Worm (Caenorhabditis elegans) whole organism, young adult: ENCODE results near the gene C41A3.2.

Experiments
- B0035.1 ChIP-seq: sonication (generic microtip); optimal IDR thresholded peaks from 2 replicates; lab custom pipeline; 2016; ENCODE audit warnings: missing genetic modification characterization, mild to moderate bottlenecking, missing compliant biosample characterization, missing genotype, missing genetic modification reagents
- B0261.1 ChIP-seq: sonication (generic microtip); optimal IDR thresholded peaks from 2 replicates; lab custom pipeline; 2016; ENCODE audit warnings: mild to moderate bottlenecking, missing genetic modification characterization, moderate library complexity, missing compliant biosample characterization
- C06A6.2 ChIP-seq: fragments of 200-800 bp; sonication (Bioruptor generic); conservative IDR thresholded peaks from 2 replicates; pipeline ENCODE4 v1.3.6; 2022; ENCODE audit warnings: missing genetic modification characterization, missing compliant biosample characterization
- F10E7.11 ChIP-seq: sonication (generic microtip); optimal IDR thresholded peaks from 2 replicates; lab custom pipeline; 2017; ENCODE audit warnings: mild to moderate bottlenecking, missing genetic modification characterization, moderate library complexity, missing compliant biosample characterization
- F23B12.7 ChIP-seq: sonication (generic microtip); optimal IDR thresholded peaks from 2 replicates; lab custom pipeline; 2017; ENCODE audit warnings: missing genetic modification characterization, mild to moderate bottlenecking, missing compliant biosample characterization, antibody characterized with exemption, moderate library complexity; ENCODE audit not compliant: insufficient read depth
- F49E8.2 ChIP-seq: sonication (generic microtip); optimal IDR thresholded peaks from 3 replicates; lab custom pipeline; 2017; ENCODE audit warnings: missing genetic modification characterization, mild to moderate bottlenecking, missing compliant biosample characterization, antibody characterized with exemption, moderate library complexity; ENCODE audit not compliant: insufficient read depth
- F55B11.4 ChIP-seq: sonication (generic microtip); optimal IDR thresholded peaks from 2 replicates; lab custom pipeline; 2016; ENCODE audit warnings: missing compliant biosample characterization, missing genetic modification characterization, borderline replicate concordance; ENCODE audit not compliant: insufficient read depth
- F57A8.1 ChIP-seq: fragments of 200-800 bp; sonication (Bioruptor generic); optimal IDR thresholded peaks from 2 replicates; lab custom pipeline; 2018; ENCODE audit warnings: mild to moderate bottlenecking, missing genetic modification characterization, moderate library complexity, missing compliant biosample characterization
- K12H6.12 ChIP-seq: fragments of 200-800 bp; sonication (Bioruptor generic); optimal IDR thresholded peaks from 2 replicates; lab custom pipeline; 2018; ENCODE audit warnings: mild to moderate bottlenecking, missing genetic modification characterization, missing compliant biosample characterization
- T07F8.4 ChIP-seq: sonication (generic microtip); optimal IDR thresholded peaks from 2 replicates; lab custom pipeline; 2016; ENCODE audit warnings: mild to moderate bottlenecking, missing genetic modification characterization, moderate library complexity, missing compliant biosample characterization
- T26A5.8 ChIP-seq: sonication (generic microtip); optimal IDR thresholded peaks from 2 replicates; lab custom pipeline; 2016; ENCODE audit warnings: missing genetic modification characterization, missing compliant biosample characterization
- Y53F4B.3 ChIP-seq: fragments of 200-800 bp; sonication (Bioruptor generic); IDR thresholded peaks from 2 replicates; pipeline ENCODE4 v1.3.6; 2022; ENCODE audit warnings: missing genetic modification reagents, missing genetic modification characterization, missing compliant biosample characterization
- akir-1 ChIP-seq: fragments of 200-800 bp; sonication (Bioruptor generic); optimal IDR thresholded peaks from 2 replicates; lab custom pipeline; 2018; ENCODE audit warnings: mild to moderate bottlenecking, missing genetic modification characterization, moderate library complexity, missing compliant biosample characterization
- attf-6 ChIP-seq: fragments of 200-800 bp; sonication (Bioruptor generic); IDR thresholded peaks from 2 replicates; pipeline ENCODE4 v1.3.6; 2022; ENCODE audit warnings: missing genetic modification reagents, missing genetic modification characterization, missing compliant biosample characterization
- bed-1 ChIP-seq: fragments of 200-800 bp; sonication (Bioruptor generic); IDR thresholded peaks from 2 replicates; pipeline ENCODE4 v1.3.6; 2022; ENCODE audit warnings: missing genetic modification reagents, missing genetic modification characterization, missing compliant biosample characterization
- cebp-2 ChIP-seq: fragments of 200-800 bp; sonication (Bioruptor generic); IDR thresholded peaks from 2 replicates; pipeline ENCODE4 v1.3.6; 2022; ENCODE audit warnings: missing genetic modification characterization, missing compliant biosample characterization
- ceh-79 ChIP-seq: sonication (generic microtip); optimal IDR thresholded peaks from 2 replicates; lab custom pipeline; 2017; ENCODE audit warnings: mild to moderate bottlenecking, missing genetic modification characterization, missing compliant biosample characterization
- dpff-1 ChIP-seq: sonication (generic microtip); optimal IDR thresholded peaks from 2 replicates; lab custom pipeline; 2017; ENCODE audit warnings: mild to moderate bottlenecking, missing genetic modification characterization, missing compliant biosample characterization
- egl-18 ChIP-seq: fragments of 200-800 bp; sonication (Bioruptor generic); IDR thresholded peaks from 2 replicates; pipeline ENCODE4 v1.3.6; 2022; ENCODE audit warnings: missing genetic modification reagents, missing genetic modification characterization, missing compliant biosample characterization
- egl-44 ChIP-seq: fragments of 200-800 bp; sonication (Bioruptor generic); IDR thresholded peaks from 2 replicates; pipeline ENCODE4 v1.3.6; 2022; ENCODE audit warnings: missing genetic modification reagents, missing genetic modification characterization, missing compliant biosample characterization
- ekl-4 ChIP-seq: fragments of 200-800 bp; sonication (Bioruptor generic); IDR thresholded peaks from 2 replicates; pipeline ENCODE4 v1.3.6; 2022; ENCODE audit warnings: missing genetic modification reagents, missing genetic modification characterization, missing compliant biosample characterization
- fkh-3 ChIP-seq: sonication (generic microtip); optimal IDR thresholded peaks from 2 replicates; lab custom pipeline; 2016; ENCODE audit warnings: mild to moderate bottlenecking, missing genetic modification characterization, missing compliant biosample characterization
- him-1 ChIP-seq: sonication (generic microtip); optimal IDR thresholded peaks from 2 replicates; lab custom pipeline; 2016; ENCODE audit warnings: missing genotype, missing genetic modification reagents, missing genetic modification characterization, missing compliant biosample characterization
- hlh-12 ChIP-seq: sonication (generic microtip); optimal IDR thresholded peaks from 2 replicates; lab custom pipeline; 2016; ENCODE audit warnings: missing genetic modification characterization, missing compliant biosample characterization
- hlh-26 ChIP-seq: fragments of 200-800 bp; sonication (Bioruptor generic); conservative IDR thresholded peaks from 2 replicates; pipeline ENCODE4 v1.3.6; 2022; ENCODE audit warnings: missing genetic modification reagents, missing genetic modification characterization, missing compliant biosample characterization
- hrde-1 ChIP-seq: sonication (generic microtip); optimal IDR thresholded peaks from 2 replicates; lab custom pipeline; 2016; ENCODE audit warnings: missing genetic modification characterization, mild to moderate bottlenecking, missing compliant biosample characterization, moderate library complexity, missing genotype, missing genetic modification reagents, borderline replicate concordance
- lag-1 ChIP-seq: fragments of 200-800 bp; sonication (Bioruptor generic); IDR thresholded peaks from 2 replicates; pipeline ENCODE4 v1.3.6; 2022; ENCODE audit warnings: missing genetic modification reagents, missing genetic modification characterization, missing compliant biosample characterization
- let-607 ChIP-seq, 2 experiments: fragments of 200-800 bp in 1 of 2; sonication (Bioruptor generic) in 1 of 2; sonication (generic microtip) in 1 of 2; optimal IDR thresholded peaks; 2 replicates each; lab custom pipeline; 2016 to 2018; ENCODE audit warnings: mild to moderate bottlenecking in 2 of 2, missing compliant biosample characterization in 2 of 2, missing genetic modification characterization in 2 of 2, moderate library complexity in 2 of 2, missing genotype in 1 of 2
- mel-28 ChIP-seq: sonication (generic microtip); optimal IDR thresholded peaks from 2 replicates; lab custom pipeline; 2016; ENCODE audit warnings: borderline replicate concordance, mild to moderate bottlenecking, missing genetic modification characterization, missing compliant biosample characterization
- mxl-1 ChIP-seq: sonication (generic microtip); optimal IDR thresholded peaks from 2 replicates; lab custom pipeline; 2016; ENCODE audit warnings: missing genetic modification characterization, missing compliant biosample characterization
- nfya-1 ChIP-seq: sonication (generic microtip); optimal IDR thresholded peaks from 2 replicates; lab custom pipeline; 2017; ENCODE audit warnings: antibody characterized with exemption, missing compliant biosample characterization, missing genetic modification characterization, borderline replicate concordance; ENCODE audit not compliant: insufficient read depth
- nfya-2 ChIP-seq: fragments of 200-800 bp; sonication (Bioruptor generic); IDR thresholded peaks from 2 replicates; pipeline ENCODE4 v1.3.6; 2022; ENCODE audit warnings: missing genetic modification reagents, missing genetic modification characterization, missing compliant biosample characterization
- nfyb-1 ChIP-seq: fragments of 200-800 bp; sonication (Bioruptor generic); IDR thresholded peaks from 2 replicates; pipeline ENCODE4 v1.3.6; 2022; ENCODE audit warnings: missing genetic modification reagents, missing genetic modification characterization, missing compliant biosample characterization
- nhr-90 ChIP-seq: sonication (generic microtip); optimal IDR thresholded peaks from 2 replicates; lab custom pipeline; 2016; ENCODE audit warnings: missing genotype, mild to moderate bottlenecking, missing genetic modification characterization, missing compliant biosample characterization
- pbrm-1 ChIP-seq: fragments of 200-800 bp; sonication (Bioruptor generic); IDR thresholded peaks from 2 replicates; pipeline ENCODE4 v1.3.6; 2022; ENCODE audit warnings: missing genetic modification reagents, missing genetic modification characterization, missing compliant biosample characterization
- rec-8 ChIP-seq, 2 experiments: sonication (generic microtip); optimal IDR thresholded peaks; 2 replicates each; lab custom pipeline; 2016; ENCODE audit warnings: mild to moderate bottlenecking in 2 of 2, missing genetic modification characterization in 2 of 2, missing genetic modification reagents in 2 of 2, missing genotype in 2 of 2, missing biosample characterization in 1 of 2, missing compliant biosample characterization in 1 of 2, moderate library complexity in 1 of 2
- repo-1 ChIP-seq: sonication (generic microtip); optimal IDR thresholded peaks from 2 replicates; lab custom pipeline; 2017; ENCODE audit warnings: mild to moderate bottlenecking, missing genetic modification characterization, missing compliant biosample characterization
- somi-1 ChIP-seq: fragments of 200-800 bp; sonication (Bioruptor generic); optimal IDR thresholded peaks from 2 replicates; lab custom pipeline; 2018; ENCODE audit warnings: mild to moderate bottlenecking, missing genetic modification characterization, missing compliant biosample characterization
- sptf-2 ChIP-seq: fragments of 200-800 bp; sonication (Bioruptor generic); optimal IDR thresholded peaks from 2 replicates; lab custom pipeline; 2018; ENCODE audit warnings: mild to moderate bottlenecking, missing genetic modification characterization, missing compliant biosample characterization
- tbp1 ChIP-seq: fragments of 200-800 bp; sonication (Bioruptor generic); optimal IDR thresholded peaks from 2 replicates; lab custom pipeline; 2018; ENCODE audit warnings: mild to moderate bottlenecking, missing genetic modification characterization, missing compliant biosample characterization
- unc-130 ChIP-seq: sonication (generic microtip); optimal IDR thresholded peaks from 2 replicates; lab custom pipeline; 2016; ENCODE audit warnings: missing genetic modification reagents, missing genetic modification characterization, missing compliant biosample characterization
- zim-3 ChIP-seq: sonication (generic microtip); optimal IDR thresholded peaks from 2 replicates; lab custom pipeline; 2017; ENCODE audit warnings: mild to moderate bottlenecking, missing genetic modification characterization, moderate library complexity, missing compliant biosample characterization
- ztf-18 ChIP-seq: sonication (generic microtip); optimal IDR thresholded peaks from 2 replicates; lab custom pipeline; 2016; ENCODE audit warnings: missing genotype, mild to moderate bottlenecking, missing genetic modification characterization, missing compliant biosample characterization
- ztf-26 ChIP-seq: sonication (generic microtip); optimal IDR thresholded peaks from 2 replicates; lab custom pipeline; 2017; ENCODE audit warnings: missing genetic modification characterization, missing compliant biosample characterization
- ztf-28 ChIP-seq: fragments of 200-800 bp; sonication (Bioruptor generic); IDR thresholded peaks from 2 replicates; pipeline ENCODE4 v1.3.6; 2022; ENCODE audit warnings: missing genetic modification reagents, missing genetic modification characterization, missing compliant biosample characterization

C41A3.2 gene

ce11 chrX:5429335-5429734 is 15.2 kb upstream of the C41A3.2 start (continued):
- TF ChIP-seq nhr-90 (tag; lab: Kevin White, UChicago): peak; percentile 93
- no peak for TF ChIP-seq F23B12.7 (tag; lab: Kevin White, UChicago)
- TF ChIP-seq dpff-1 (tag; lab: Kevin White, UChicago): peak; percentile 85
- no peak for TF ChIP-seq hlh-26 (GFP tag; lab: Robert Waterston, UW)
- TF ChIP-seq mel-28 (tag; lab: Kevin White, UChicago): peak; percentile 18
- peak; percentile 93 for TF ChIP-seq B0035.1 (tag; lab: Kevin White, UChicago)
- TF ChIP-seq rec-8 (tag; optimal IDR thresholded peaks at IDR 0.05; lab: Kevin White, UChicago): peak in 1 of 2 experiments; percentile 62
- peak; percentile 81; the same call in 1 of the 2 replicates for TF ChIP-seq ekl-4 (GFP tag; lab: Robert Waterston, UW)
- no peak for TF ChIP-seq nfya-2 (GFP tag; lab: Robert Waterston, UW)
- no peak for TF ChIP-seq F49E8.2 (tag; lab: Kevin White, UChicago)
- TF ChIP-seq hlh-12: no peak
- TF ChIP-seq T07F8.4 (tag; lab: Kevin White, UChicago): peak; percentile 86
- TF ChIP-seq unc-130 (GFP tag; lab: Kevin White, UChicago): no peak
- peak; percentile 87 for TF ChIP-seq akir-1 (GFP tag; lab: Kevin White, UChicago)
- peak; percentile 98 for TF ChIP-seq repo-1
- peak; percentile 36 to 93 for TF ChIP-seq let-607 (tag; optimal IDR thresholded peaks at IDR 0.05; lab: Kevin White, UChicago)
- TF ChIP-seq him-1 (tag; lab: Kevin White, UChicago): no peak
- 0 out of 2 replicates have a peak, but pooled peaks have one; percentile 88 for TF ChIP-seq lag-1
- TF ChIP-seq mxl-1 (tag; lab: Kevin White, UChicago): peak; percentile 55
- TF ChIP-seq pbrm-1 (GFP tag; lab: Robert Waterston, UW): peak; percentile 92
- peak; percentile 70 for TF ChIP-seq ceh-79 (tag; lab: Kevin White, UChicago)
- peak; percentile 68 for TF ChIP-seq F10E7.11
- TF ChIP-seq F55B11.4 (tag; lab: Kevin White, UChicago): no peak
- peak; percentile 96 for TF ChIP-seq egl-44 (GFP tag; lab: Robert Waterston, UW)
- TF ChIP-seq nfya-1: no peak
- peak; percentile 50 for TF ChIP-seq F57A8.1 (GFP tag; lab: Kevin White, UChicago)
- peak; percentile 92 for TF ChIP-seq K12H6.12 (tag; lab: Kevin White, UChicago)
- TF ChIP-seq tbp1 (GFP tag; lab: Kevin White, UChicago): peak; percentile 78
- TF ChIP-seq zim-3 (tag; lab: Kevin White, UChicago): peak; percentile 14
- TF ChIP-seq T26A5.8 (tag; lab: Kevin White, UChicago): no peak

ce11 chrX:5413510-5413909 is 640 bp downstream of the C41A3.2 start, which contains the start of gene pks-1:
Gene pks-1 (plus strand): TSS chrX:5413810.
- TF ChIP-seq C06A6.2 (no peak), nfya-2 (GFP tag; lab: Robert Waterston, UW) (no peak), F49E8.2 (tag; lab: Kevin White, UChicago) (no peak), bed-1 (GFP tag; lab: Robert Waterston, UW) (no peak), B0261.1 (tag; lab: Kevin White, UChicago) (no peak), ztf-18 (tag; lab: Kevin White, UChicago) (no peak), cebp-2 (GFP tag; lab: Robert Waterston, UW) (no peak), attf-6 (no peak), fkh-3 (no peak), Y53F4B.3 (GFP tag; lab: Robert Waterston, UW) (no peak), somi-1 (GFP tag; lab: Kevin White, UChicago) (no peak), sptf-2 (GFP tag; lab: Kevin White, UChicago) (no peak), egl-18 (no peak), hrde-1 (tag; lab: Kevin White, UChicago) (no peak), ztf-28 (GFP tag; lab: Robert Waterston, UW) (no peak), let-607 (tag; optimal IDR thresholded peaks at IDR 0.05; lab: Kevin White, UChicago) (no peak), akir-1 (GFP tag; lab: Kevin White, UChicago) (no peak), T07F8.4 (tag; lab: Kevin White, UChicago) (no peak), nfyb-1 (GFP tag; lab: Robert Waterston, UW) (no peak), ztf-26 (tag; lab: Kevin White, UChicago) (no peak)
